Worm (Caenorhabditis elegans): ENCODE measurements around the gene F48E3.2.

DNA sequence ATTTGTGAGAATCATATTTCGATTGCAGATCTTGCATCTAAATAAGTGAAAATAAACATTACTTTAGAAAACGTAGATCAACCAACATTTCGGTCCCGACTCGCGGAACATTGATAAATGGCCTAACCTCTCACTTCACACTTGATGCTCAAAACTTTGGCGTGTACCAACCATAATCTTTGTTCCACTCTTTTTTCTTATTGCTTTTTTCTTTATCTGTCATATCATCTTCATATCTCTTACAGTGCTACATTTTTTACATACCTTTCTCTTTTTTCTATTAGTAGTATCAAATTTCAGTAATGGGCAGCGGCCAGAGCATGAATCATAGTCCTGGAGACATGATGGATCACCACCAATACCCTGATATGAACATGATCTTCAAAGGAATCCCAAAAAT lies 32.4 kb upstream of the F48E3.2 start, which contains the start of gene F46C8.3:
- TF ChIP-seq skn-1 (tag; optimal IDR thresholded peaks at IDR 0.05) (no peak), snpc-4 (tag; optimal IDR thresholded peaks at IDR 0.05) (no peak), unc-62 (GFP tag; optimal IDR thresholded peaks at IDR 0.05) (no peak), F13H6.1 (tag; optimal IDR thresholded peaks at IDR 0.05) (no peak), ztf-11 (tag; optimal IDR thresholded peaks at IDR 0.05) (no peak), elt-1 (tag; optimal IDR thresholded peaks at IDR 0.05) (no peak), fos-1 (tag; optimal IDR thresholded peaks at IDR 0.05) (no peak), zag-1 (tag; optimal IDR thresholded peaks at IDR 0.05) (no peak), unc-39 (tag; optimal IDR thresholded peaks at IDR 0.05) (no peak), nhr-10 (tag; optimal IDR thresholded peaks at IDR 0.05) (no peak)
